Worm (Caenorhabditis elegans): ENCODE results near the gene fbxa-75.

Gene fbxa-75

ce11 chrIII:1331894-1332293, 28.4 kb downstream of the fbxa-75 start, which contains the start of gene Y82E9BL.19:
TSS of gene Y82E9BL.19 (plus strand) at chrIII:1332016.
- TF ChIP-seq ceh-58 (GFP tag; IDR thresholded peaks at IDR 0.05) (no peak), nhr-179 (tag; optimal IDR thresholded peaks at IDR 0.05) (no peak), nhr-80 (tag; optimal IDR thresholded peaks at IDR 0.05) (peak; percentile 59), F33H1.4 (GFP tag; IDR thresholded peaks at IDR 0.05) (no peak), ztf-25 (GFP tag; IDR thresholded peaks at IDR 0.05) (no peak), let-526 (GFP tag; IDR thresholded peaks at IDR 0.05) (no peak), F49E8.2 (tag; optimal IDR thresholded peaks at IDR 0.05; ENCODE audit: insufficient read depth) (no peak), ets-4 (GFP tag; optimal IDR thresholded peaks at IDR 0.05) (no peak), pbrm-1 (GFP tag; IDR thresholded peaks at IDR 0.05) (0 out of 2 replicates have a peak, but pooled peaks have one; percentile 8), ceh-91 (GFP tag; IDR thresholded peaks at IDR 0.05) (no peak), ztf-3 (GFP tag; optimal IDR thresholded peaks at IDR 0.05) (no peak)

- TF ChIP-seq hmg-1.2 (GFP tag; IDR thresholded peaks at IDR 0.05) (no peak), bed-1 (GFP tag; IDR thresholded peaks at IDR 0.05) (no peak), snpc-3.4 (tag; optimal IDR thresholded peaks at IDR 0.05) (no peak), nhr-80 (tag; optimal IDR thresholded peaks at IDR 0.05) (no peak), ztf-26 (tag; optimal IDR thresholded peaks at IDR 0.05) (no peak), attf-5 (GFP tag; optimal IDR thresholded peaks at IDR 0.05) (no peak), Y67H2A.10 (GFP tag; conservative IDR thresholded peaks at IDR 0.05) (no peak), lsl-1 (GFP tag; optimal IDR thresholded peaks at IDR 0.05) (no peak), B0019.2 (GFP tag; conservative IDR thresholded peaks at IDR 0.05) (no peak), F55B11.4 (tag; optimal IDR thresholded peaks at IDR 0.05; ENCODE audit: borderline replicate concordance, insufficient read depth) (no peak), ztf-28 (GFP tag; IDR thresholded peaks at IDR 0.05) (no peak), cebp-2 (GFP tag; IDR thresholded peaks at IDR 0.05) (no peak), madf-10 (tag; optimal IDR thresholded peaks at IDR 0.05) (no peak)
Measured at ce11 chrIII:1340240-1340639, 36.7 kb downstream of the fbxa-75 start, which contains the start of gene fbxa-5. TSS of gene fbxa-5 (minus strand) at chrIII:1340340.

- TF ChIP-seq cebp-1 (GFP tag; IDR thresholded peaks at IDR 0.05) (peak; percentile 55; the same call in 1 of the 2 replicates), cebp-1 (tag; optimal IDR thresholded peaks at IDR 0.05) (peak; percentile 70), tlf-1 (GFP tag; optimal IDR thresholded peaks at IDR 0.05) (no peak), K12H6.12 (tag; optimal IDR thresholded peaks at IDR 0.05) (no peak), F22D6.2 (tag; optimal IDR thresholded peaks at IDR 0.05) (no peak), nfyb-1 (GFP tag; IDR thresholded peaks at IDR 0.05) (no peak), K11D2.4 (GFP tag; IDR thresholded peaks at IDR 0.05) (no peak), unc-62 (GFP tag; optimal IDR thresholded peaks at IDR 0.05) (peak; percentile 0), ztf-28 (GFP tag; IDR thresholded peaks at IDR 0.05) (no peak), ceh-27 (GFP tag; optimal IDR thresholded peaks at IDR 0.05) (no peak), nhr-27 (tag; optimal IDR thresholded peaks at IDR 0.05) (no peak), T26A5.8 (tag; optimal IDR thresholded peaks at IDR 0.05) (no peak), xnd-1 (tag; optimal IDR thresholded peaks at IDR 0.05) (no peak), nhr-80 (tag; optimal IDR thresholded peaks at IDR 0.05) (peak; percentile 55), lir-1 (GFP tag; conservative IDR thresholded peaks at IDR 0.05) (no peak), D2030.7 (GFP tag; IDR thresholded peaks at IDR 0.05) (no peak), B0035.1 (tag; optimal IDR thresholded peaks at IDR 0.05) (no peak), sea-2 (GFP tag; IDR thresholded peaks at IDR 0.05) (no peak)
Measured at ce11 chrIII:1342488-1342887, 39.0 kb downstream of the fbxa-75 start, which contains the start of gene fbxa-26. TSS of gene fbxa-26 (minus strand) at chrIII:1342522.

Measured in whole organism, young adult.